Fruit fly (Drosophila melanogaster): Measurements from ENCODE around the gene Mp.
A peak's percentile ranks its signal among the peaks of the same experiment; 100 is the strongest.

Gene Mp

dm6 chr3L:6964488-6965152 lies 34.0 kb upstream of the Mp start, which contains the start of gene sgl (continued):
- peak; percentile 68 for TF ChIP-seq kni (GFP tag; optimal IDR thresholded peaks at IDR 0.05)
- TF ChIP-seq CG10274 (GFP tag; optimal IDR thresholded peaks at IDR 0.05) = no peak
- no peak for TF ChIP-seq HLH54F (GFP tag; optimal IDR thresholded peaks at IDR 0.05)
- no peak for TF ChIP-seq CG4328 (GFP tag; optimal IDR thresholded peaks at IDR 0.05)
- peak; percentile 39 for TF ChIP-seq CG1233 (GFP tag; optimal IDR thresholded peaks at IDR 0.05)
- no peak for TF ChIP-seq ssp (GFP tag; IDR thresholded peaks at IDR 0.05)
- peak; percentile 84 for TF ChIP-seq nom (GFP tag; optimal IDR thresholded peaks at IDR 0.05)
- TF ChIP-seq gem (tag; optimal IDR thresholded peaks at IDR 0.05) = no peak
- TF ChIP-seq tx (GFP tag; optimal IDR thresholded peaks at IDR 0.05) = no peak
- no peak for TF ChIP-seq kay (GFP tag; optimal IDR thresholded peaks at IDR 0.05)
- TF ChIP-seq Hsf (GFP tag; optimal IDR thresholded peaks at IDR 0.05) = no peak
- TF ChIP-seq CG8765 (GFP tag; IDR thresholded peaks at IDR 0.05) = 0 out of 2 replicates have a peak, but pooled peaks have one; percentile 5
- no peak for TF ChIP-seq CG4730 (GFP tag; IDR thresholded peaks at IDR 0.05)
- TF ChIP-seq CG12942 (GFP tag; optimal IDR thresholded peaks at IDR 0.05) = no peak
- TF ChIP-seq grn (GFP tag; optimal IDR thresholded peaks at IDR 0.05) = no peak
- TF ChIP-seq sens-2 (GFP tag; IDR thresholded peaks at IDR 0.05) = peak; percentile 47
- peak; percentile 66; the same call in 2 of the 3 replicates for TF ChIP-seq CG11456 (GFP tag; IDR thresholded peaks at IDR 0.05)
- peak; percentile 57 for TF ChIP-seq MESR4 (GFP tag; optimal IDR thresholded peaks at IDR 0.05)
- no peak for TF ChIP-seq crc (GFP tag; optimal IDR thresholded peaks at IDR 0.05)
- TF ChIP-seq Neu2 (GFP tag; optimal IDR thresholded peaks at IDR 0.05; ENCODE audit: borderline replicate concordance) = no peak
- TF ChIP-seq CG12659 (GFP tag; optimal IDR thresholded peaks at IDR 0.05) = peak; percentile 66
- TF ChIP-seq amos (GFP tag; IDR thresholded peaks at IDR 0.05; ENCODE audit: partially characterized antibody) = peak; percentile 58; the same call in 1 of the 2 replicates
- no peak for TF ChIP-seq org-1 (GFP tag; optimal IDR thresholded peaks at IDR 0.05)
- no peak for TF ChIP-seq GATAe (GFP tag; conservative IDR thresholded peaks at IDR 0.05)
- peak; percentile 63 for TF ChIP-seq CG14710 (tag; optimal IDR thresholded peaks at IDR 0.05)
- no peak for TF ChIP-seq CG9215 (GFP tag; IDR thresholded peaks at IDR 0.05)
- TF ChIP-seq toy (GFP tag; IDR thresholded peaks at IDR 0.05) = no peak
- no peak for TF ChIP-seq CTCF (GFP tag; optimal IDR thresholded peaks at IDR 0.05)
- TF ChIP-seq rib (GFP tag; IDR thresholded peaks at IDR 0.05) = peak; percentile 92
- no peak for TF ChIP-seq CG14050 (GFP tag; IDR thresholded peaks at IDR 0.05)
- TF ChIP-seq CG17802 (tag; optimal IDR thresholded peaks at IDR 0.05) = no peak
- peak; percentile 95 for TF ChIP-seq gfzf (GFP tag; optimal IDR thresholded peaks at IDR 0.05)
- peak; percentile 51 for TF ChIP-seq CG2678 (tag; optimal IDR thresholded peaks at IDR 0.05)
- peak; percentile 19 for TF ChIP-seq exex (tag; optimal IDR thresholded peaks at IDR 0.05)
- no peak for TF ChIP-seq chif (GFP tag; optimal IDR thresholded peaks at IDR 0.05)
- no peak for TF ChIP-seq CG8359 (GFP tag; optimal IDR thresholded peaks at IDR 0.05; ENCODE audit: borderline replicate concordance)
- TF ChIP-seq btn (GFP tag; optimal IDR thresholded peaks at IDR 0.05) = no peak
- peak; percentile 60; the same call in 2 of the 4 replicates for TF ChIP-seq Dll (GFP tag; IDR thresholded peaks at IDR 0.05; ENCODE audit: partially characterized antibody)
- no peak for TF ChIP-seq esg (GFP tag; conservative IDR thresholded peaks at IDR 0.05)
- peak; percentile 76 for TF ChIP-seq ci (GFP tag; IDR thresholded peaks at IDR 0.05)
- TF ChIP-seq CG3163 (GFP tag; optimal IDR thresholded peaks at IDR 0.05) = peak; percentile 66
- TF ChIP-seq CG14860 (GFP tag; IDR thresholded peaks at IDR 0.05; ENCODE audit: partially characterized antibody) = no peak
- peak; percentile 41; the same call in 1 of the 2 replicates for TF ChIP-seq ara (GFP tag; IDR thresholded peaks at IDR 0.05)
- peak; percentile 11 for TF ChIP-seq D19A (tag; optimal IDR thresholded peaks at IDR 0.05)
- TF ChIP-seq mld (GFP tag; IDR thresholded peaks at IDR 0.05; ENCODE audit: partially characterized antibody) = 0 out of 3 replicates have a peak, but pooled peaks have one; percentile 66
- TF ChIP-seq CG1024 (GFP tag; IDR thresholded peaks at IDR 0.05) = peak; percentile 28; the same call in 1 of the 2 replicates
- peak; percentile 37 for TF ChIP-seq Myb (GFP tag; optimal IDR thresholded peaks at IDR 0.05)
- TF ChIP-seq hth (optimal IDR thresholded peaks at IDR 0.05) = no peak
- TF ChIP-seq D19B (GFP tag; optimal IDR thresholded peaks at IDR 0.05) = peak; percentile 14
- no peak for TF ChIP-seq CG17186 (GFP tag; optimal IDR thresholded peaks at IDR 0.05)
